Worm (Caenorhabditis elegans) whole organism, L2 larva: ENCODE data around the gene C23H5.11.

Experiments used
- blmp-1 ChIP-seq: sonication (generic microtip); optimal IDR thresholded peaks from 2 replicates; lab custom pipeline; 2017; ENCODE audit warnings: missing genetic modification characterization, mild to moderate bottlenecking, missing compliant biosample characterization, antibody characterized with exemption, moderate library complexity; ENCODE audit not compliant: insufficient read depth
- nhr-10 ChIP-seq: sonication (generic microtip); optimal IDR thresholded peaks from 2 replicates; lab custom pipeline; 2017; ENCODE audit warnings: missing biosample characterization, missing genetic modification characterization
- unc-39 ChIP-seq: fragments of 150-350 bp; optimal IDR thresholded peaks from 2 replicates; lab custom pipeline; 2014; ENCODE audit warnings: missing biosample characterization, missing genetic modification characterization

DNA sequence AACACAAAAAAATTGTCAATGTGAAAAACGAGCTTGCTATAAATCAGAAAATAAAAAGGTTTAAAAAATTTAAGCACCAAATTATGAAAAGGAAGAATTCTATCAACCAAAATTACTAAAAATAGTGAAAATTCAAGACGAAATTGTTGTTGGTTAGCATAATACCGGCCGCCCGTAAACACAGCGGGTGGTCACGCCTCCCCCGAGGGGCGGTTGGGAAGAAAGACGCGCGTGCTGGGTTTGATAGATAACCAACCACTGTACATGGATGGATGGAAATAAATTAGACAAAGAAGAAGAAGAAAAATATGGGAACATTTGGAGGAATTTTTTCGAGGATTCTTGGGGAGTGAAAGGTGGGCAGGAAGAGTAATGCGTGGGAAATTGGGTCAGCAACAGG is 42.6 kb upstream of the C23H5.11 start:
- TF ChIP-seq nhr-10 (tag; lab: Kevin White, UChicago): no peak
- TF ChIP-seq unc-39: no peak
- TF ChIP-seq blmp-1 (tag; lab: Kevin White, UChicago): no peak
